Worm (Caenorhabditis elegans) whole organism, mixed stage, embryonic: ENCODE results near the gene abts-4.

Source experiments
- blmp-1 ChIP-seq: fragments of 150-350 bp; optimal IDR thresholded peaks from 2 replicates; lab custom pipeline; 2014; ENCODE audit warnings: missing biosample characterization, missing genetic modification characterization
- ceh-39 ChIP-seq: fragments of 150-350 bp; optimal IDR thresholded peaks from 2 replicates; lab custom pipeline; 2014; ENCODE audit warnings: missing biosample characterization, missing genetic modification characterization
- ceh-43 ChIP-seq: fragments of 200-800 bp; sonication (Bioruptor generic); optimal IDR thresholded peaks from 2 replicates; lab custom pipeline; 2018; ENCODE audit warnings: mild to moderate bottlenecking, missing genetic modification characterization, moderate library complexity, missing compliant biosample characterization
- ceh-83 ChIP-seq: fragments of 200-800 bp; sonication (Bioruptor generic); optimal IDR thresholded peaks from 2 replicates; lab custom pipeline; 2018; ENCODE audit warnings: mild to moderate bottlenecking, missing genetic modification characterization, missing compliant biosample characterization
- ces-1 ChIP-seq: fragments of 150-350 bp; optimal IDR thresholded peaks from 2 replicates; lab custom pipeline; 2014; ENCODE audit warnings: missing biosample characterization, missing genetic modification reagents, missing genetic modification characterization
- cnd-1 ChIP-seq: fragments of 200-800 bp; sonication (Bioruptor generic); optimal IDR thresholded peaks from 2 replicates; lab custom pipeline; 2018; ENCODE audit warnings: mild to moderate bottlenecking, missing genetic modification characterization, missing compliant biosample characterization
- drap-1 ChIP-seq: fragments of 200-800 bp; sonication (Bioruptor generic); optimal IDR thresholded peaks from 3 replicates; lab custom pipeline; 2018; ENCODE audit warnings: mild to moderate bottlenecking, missing genetic modification characterization, missing compliant biosample characterization
- elt-1 ChIP-seq: sonication (generic microtip); optimal IDR thresholded peaks from 2 replicates; lab custom pipeline; 2017; ENCODE audit warnings: missing genetic modification characterization, mild to moderate bottlenecking, missing compliant biosample characterization, antibody characterized with exemption, moderate library complexity, borderline replicate concordance; ENCODE audit not compliant: insufficient read depth
- elt-3 ChIP-seq: fragments of 150-350 bp; optimal IDR thresholded peaks from 2 replicates; lab custom pipeline; 2014; ENCODE audit warnings: missing biosample characterization, missing genetic modification characterization
- ham-2 ChIP-seq: fragments of 200-800 bp; sonication (Bioruptor generic); optimal IDR thresholded peaks from 2 replicates; lab custom pipeline; 2018; ENCODE audit warnings: mild to moderate bottlenecking, missing genetic modification characterization, missing compliant biosample characterization
- hlh-1 ChIP-seq: fragments of 150-350 bp; optimal IDR thresholded peaks from 2 replicates; lab custom pipeline; 2014; ENCODE audit warnings: missing biosample characterization, missing genetic modification reagents, missing genetic modification characterization
- lin-13 ChIP-seq: fragments of 150-350 bp; optimal IDR thresholded peaks from 2 replicates; lab custom pipeline; 2014; ENCODE audit warnings: missing biosample characterization, missing genetic modification characterization
- lin-32 ChIP-seq: fragments of 200-800 bp; sonication (Bioruptor generic); optimal IDR thresholded peaks from 2 replicates; lab custom pipeline; 2018; ENCODE audit warnings: mild to moderate bottlenecking, missing genetic modification characterization, missing compliant biosample characterization
- lsy-2 ChIP-seq: fragments of 150-350 bp; optimal IDR thresholded peaks from 2 replicates; lab custom pipeline; 2014; ENCODE audit warnings: missing biosample characterization, missing genetic modification characterization
- mab-5 ChIP-seq: fragments of 150-350 bp; optimal IDR thresholded peaks from 2 replicates; lab custom pipeline; 2014; ENCODE audit warnings: missing biosample characterization, missing genetic modification characterization
- mep-1 ChIP-seq: fragments of 150-350 bp; optimal IDR thresholded peaks from 2 replicates; lab custom pipeline; 2017; ENCODE audit warnings: missing biosample characterization, missing genetic modification reagents, missing genetic modification characterization, inconsistent platforms
- nhr-12 ChIP-seq: fragments of 150-350 bp; optimal IDR thresholded peaks from 2 replicates; lab custom pipeline; 2014; ENCODE audit warnings: missing biosample characterization, missing genetic modification characterization
- nhr-2 ChIP-seq: fragments of 150-350 bp; optimal IDR thresholded peaks from 2 replicates; lab custom pipeline; 2014; ENCODE audit warnings: missing biosample characterization, missing genetic modification characterization
- nhr-28 ChIP-seq: fragments of 150-350 bp; optimal IDR thresholded peaks from 2 replicates; lab custom pipeline; 2014; ENCODE audit warnings: missing biosample characterization, missing genetic modification characterization
- nhr-76 ChIP-seq: sonication (generic microtip); optimal IDR thresholded peaks from 2 replicates; lab custom pipeline; 2017; ENCODE audit warnings: missing biosample characterization, missing genetic modification characterization
- sem-2 ChIP-seq: fragments of 200-800 bp; sonication (Bioruptor generic); optimal IDR thresholded peaks from 2 replicates; lab custom pipeline; 2018; ENCODE audit warnings: mild to moderate bottlenecking, missing genetic modification characterization, missing compliant biosample characterization
- snpc-4 ChIP-seq: fragments of 150-350 bp; optimal IDR thresholded peaks from 2 replicates; lab custom pipeline; 2014; ENCODE audit warnings: missing biosample characterization, missing genetic modification characterization
- sptf-1 ChIP-seq: sonication (generic microtip); optimal IDR thresholded peaks from 2 replicates; lab custom pipeline; 2017; ENCODE audit warnings: mild to moderate bottlenecking, missing genetic modification characterization, moderate library complexity, missing compliant biosample characterization
- tbx-8 ChIP-seq: fragments of 200-800 bp; sonication (Bioruptor generic); optimal IDR thresholded peaks from 2 replicates; lab custom pipeline; 2018; ENCODE audit warnings: mild to moderate bottlenecking, missing genetic modification characterization, moderate library complexity, missing compliant biosample characterization
- unc-39 ChIP-seq: fragments of 150-350 bp; optimal IDR thresholded peaks from 2 replicates; lab custom pipeline; 2014; ENCODE audit warnings: missing biosample characterization, missing genetic modification characterization
- unc-62 ChIP-seq: fragments of 150-350 bp; optimal IDR thresholded peaks from 2 replicates; lab custom pipeline; 2014; ENCODE audit warnings: missing biosample characterization, missing genetic modification reagents, missing genetic modification characterization
- zip-8 ChIP-seq: fragments of 150-350 bp; optimal IDR thresholded peaks from 2 replicates; lab custom pipeline; 2014; ENCODE audit warnings: missing biosample characterization, missing genetic modification characterization

abts-4 gene

DNA sequence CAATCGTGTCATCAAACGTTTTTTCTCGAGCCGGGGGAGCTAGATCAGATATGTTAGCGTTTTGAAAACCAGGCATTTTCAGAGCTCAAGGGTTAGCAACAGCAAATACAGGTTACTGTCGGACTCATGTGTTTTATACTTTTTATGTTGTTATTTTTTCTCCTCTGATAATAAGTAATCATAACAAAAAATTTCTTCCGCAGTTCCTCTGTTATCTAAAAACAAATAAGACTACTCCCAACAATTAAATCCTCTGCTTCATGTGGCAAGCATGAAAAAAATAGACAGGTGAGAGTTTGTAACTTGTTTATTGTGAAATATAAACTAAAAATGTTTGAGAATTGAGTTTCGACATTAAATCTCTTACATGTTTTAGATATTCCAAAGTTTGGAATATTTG lies 42.9 kb downstream of the abts-4 start, which contains the start of gene smf-2:
TSS of gene smf-2 (minus strand) at position 101 of the 400 bp plus-strand sequence.
- TF ChIP-seq sptf-1 (tag; lab: Kevin White, UChicago) (no peak), nhr-28 (tag; lab: Kevin White, UChicago) (no peak)

DNA sequence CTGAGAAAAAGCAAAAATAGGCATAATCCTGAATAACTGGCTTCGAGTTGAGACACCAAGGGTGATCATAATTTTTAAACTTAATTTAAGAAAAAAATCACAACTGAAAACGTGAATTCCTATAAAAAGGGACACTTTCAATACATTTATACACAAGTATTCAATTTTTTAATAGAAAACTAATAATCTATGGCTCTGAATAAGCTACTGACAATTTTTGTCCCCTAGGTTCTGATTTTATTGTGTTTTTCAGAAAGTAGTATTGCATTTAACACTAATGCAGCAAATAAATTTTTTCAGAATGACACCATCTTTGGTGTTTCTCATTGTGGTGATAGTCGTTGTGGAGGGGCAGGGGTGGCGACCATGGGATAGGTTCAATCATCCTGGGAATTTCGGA lies 48.3 kb downstream of the abts-4 start, which contains the start of gene nas-11:
TSS of gene nas-11 (plus strand) at position 301 of the 400 bp plus-strand sequence.
- TF ChIP-seq ceh-39 (tag; lab: Kevin White, UChicago) (no peak), snpc-4 (tag; lab: Kevin White, UChicago) (no peak), nhr-12 (no peak), ceh-83 (GFP tag; lab: Kevin White, UChicago) (no peak), elt-1 (tag; lab: Kevin White, UChicago) (no peak), hlh-1 (tag; lab: Kevin White, UChicago) (no peak)

DNA sequence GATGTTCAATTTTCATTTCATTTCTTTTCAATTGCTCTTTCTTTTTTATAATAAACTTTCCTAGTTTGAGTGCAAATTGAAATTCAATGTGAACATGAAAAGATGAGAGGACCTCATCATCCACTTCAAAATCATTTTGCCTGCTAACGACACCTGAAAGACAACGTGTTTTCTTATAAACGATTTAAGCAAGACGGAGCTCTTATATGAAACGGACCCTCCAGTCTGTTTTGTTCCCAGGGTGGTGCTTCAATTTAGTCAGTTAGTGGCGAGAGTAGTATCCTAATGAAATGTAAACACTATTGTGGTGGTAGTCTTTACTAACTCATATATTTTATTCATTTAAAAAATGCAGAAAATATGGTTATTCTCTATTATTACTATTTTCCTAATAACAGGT lies 52.3 kb downstream of the abts-4 start, which contains the start of gene acr-3:
TSS of gene acr-3 (plus strand) at position 301 of the 400 bp plus-strand sequence.
- TF ChIP-seq cnd-1 (tag; lab: Kevin White, UChicago) (no peak), ceh-83 (GFP tag; lab: Kevin White, UChicago) (no peak), snpc-4 (tag; lab: Kevin White, UChicago) (no peak), ces-1 (no peak), hlh-1 (tag; lab: Kevin White, UChicago) (no peak), nhr-76 (no peak), elt-3 (tag; lab: Kevin White, UChicago) (no peak), nhr-28 (tag; lab: Kevin White, UChicago) (no peak), nhr-12 (no peak), unc-62 (GFP tag; lab: Kevin White, UChicago) (no peak), sptf-1 (tag; lab: Kevin White, UChicago) (no peak), mep-1 (tag; lab: Kevin White, UChicago) (no peak)

DNA sequence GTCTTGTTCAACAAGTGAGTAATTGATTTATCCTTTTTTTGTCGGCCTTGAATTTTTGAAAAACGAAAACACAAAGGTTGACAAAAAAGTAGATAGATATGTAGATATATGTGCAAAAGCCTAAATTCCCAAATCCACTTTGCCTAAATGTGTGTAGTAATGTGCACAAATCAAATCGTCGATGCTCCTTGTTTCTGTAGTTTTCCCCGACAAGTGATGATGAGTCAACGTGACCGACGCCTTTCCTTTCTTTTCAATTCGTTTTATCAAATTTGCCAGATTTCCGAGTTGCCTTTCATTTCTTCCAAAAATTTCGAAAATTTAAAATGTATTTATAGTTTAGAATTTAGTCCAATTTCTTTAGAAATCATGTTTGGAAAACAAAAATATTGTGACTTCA lies 56.4 kb downstream of the abts-4 start:
- no peak for TF ChIP-seq ham-2 (GFP tag; lab: Kevin White, UChicago)
- peak; percentile 91 for TF ChIP-seq ces-1
- no peak for TF ChIP-seq lin-13
- no peak for TF ChIP-seq unc-39 (tag; lab: Kevin White, UChicago)
- TF ChIP-seq, all 35 proteins: peak for 1

DNA sequence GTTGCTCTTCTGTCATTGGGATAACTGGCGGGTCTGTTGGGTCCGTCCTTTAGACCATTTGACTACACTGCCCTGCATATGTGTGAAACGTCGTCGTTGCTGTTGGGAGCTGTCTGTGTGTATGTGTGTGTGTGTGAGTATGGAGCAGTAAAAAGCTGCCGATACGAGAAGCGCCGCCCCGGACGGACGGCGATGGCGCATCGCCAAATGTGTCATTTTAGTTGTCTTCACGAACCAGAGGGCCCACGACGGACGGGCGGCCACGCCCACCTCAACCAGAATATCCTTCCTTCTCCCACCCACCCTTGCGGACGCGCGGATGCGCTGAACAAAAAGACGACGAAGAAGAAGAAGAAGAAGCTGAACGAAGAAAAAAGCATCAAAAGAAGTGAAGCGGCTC lies 59.3 kb downstream of the abts-4 start, which contains the start of gene acr-2:
TSS of gene acr-2 (plus strand) at position 301 of the 400 bp plus-strand sequence.
- no peak for TF ChIP-seq drap-1
- no peak for TF ChIP-seq nhr-12

DNA sequence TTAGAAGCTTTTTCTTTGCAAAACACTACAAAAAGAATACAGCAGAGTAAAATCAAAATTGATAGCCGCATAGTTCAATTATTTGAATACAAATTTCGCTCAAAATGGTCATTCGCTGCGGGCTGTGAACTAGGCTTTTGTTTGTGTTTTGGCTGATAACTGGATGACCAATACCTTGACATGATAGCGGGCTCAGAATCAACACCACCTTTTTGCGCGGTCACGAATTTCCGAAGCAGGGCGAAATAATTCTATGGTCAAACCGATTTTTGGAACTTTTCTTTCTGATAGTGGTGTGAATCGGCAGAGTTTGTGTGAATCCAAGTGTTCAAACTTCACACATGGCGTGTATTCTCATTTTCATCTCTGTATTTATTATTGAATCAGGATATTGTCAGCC lies 63.3 kb downstream of the abts-4 start, which contains the start of the genes F38B6.7 and F38B6.2:
TSS of gene F38B6.7 (minus strand) at position 101 of the 400 bp plus-strand sequence.
TSS of gene F38B6.2 (plus strand) at position 267 of the 400 bp plus-strand sequence.
- TF ChIP-seq sem-2 (GFP tag; lab: Kevin White, UChicago): no peak
- TF ChIP-seq mab-5: no peak
- no peak for TF ChIP-seq unc-39 (tag; lab: Kevin White, UChicago)
- no peak for TF ChIP-seq ceh-43
- no peak for TF ChIP-seq tbx-8
- TF ChIP-seq lsy-2 (tag; lab: Kevin White, UChicago): no peak
- TF ChIP-seq nhr-76: no peak
- no peak for TF ChIP-seq ceh-39 (tag; lab: Kevin White, UChicago)
- TF ChIP-seq drap-1: no peak
- no peak for TF ChIP-seq blmp-1 (tag; lab: Kevin White, UChicago)
- TF ChIP-seq zip-8 (tag; lab: Kevin White, UChicago): no peak
- no peak for TF ChIP-seq lin-32 (GFP tag; lab: Kevin White, UChicago)
- TF ChIP-seq mep-1 (tag; lab: Kevin White, UChicago): no peak
- TF ChIP-seq hlh-1 (tag; lab: Kevin White, UChicago): no peak
- no peak for TF ChIP-seq nhr-2 (tag; lab: Kevin White, UChicago)
